Fruit fly (Drosophila melanogaster) whole organism, adult: ENCODE data around the gene CG18748.

Experiments used
- CG11617 ChIP-seq: fragments of 200-800 bp; sonication (Bioruptor generic); optimal IDR thresholded peaks from 2 replicates; lab custom pipeline; 2017; ENCODE audit warnings: mild to moderate bottlenecking, missing biosample characterization, missing genetic modification reagents, missing genetic modification characterization
- CG12768 ChIP-seq: fragments of 200-800 bp; sonication (Bioruptor generic); optimal IDR thresholded peaks from 2 replicates; lab custom pipeline; 2017; ENCODE audit warnings: missing biosample characterization, missing genetic modification characterization, mild to moderate bottlenecking, moderate library complexity, missing genetic modification reagents
- CG14711 ChIP-seq: fragments of 200-800 bp; sonication (Bioruptor generic); optimal IDR thresholded peaks from 2 replicates; lab custom pipeline; 2018; ENCODE audit warnings: missing biosample characterization, mild to moderate bottlenecking, missing genetic modification characterization, moderate library complexity
- CG1620 ChIP-seq: fragments of 200-800 bp; sonication (Bioruptor generic); optimal IDR thresholded peaks from 2 replicates; lab custom pipeline; 2016; ENCODE audit warnings: missing biosample characterization, missing genetic modification characterization
- CG33017 ChIP-seq: fragments of 200-800 bp; sonication (Bioruptor generic); optimal IDR thresholded peaks from 2 replicates; lab custom pipeline; 2018; ENCODE audit warnings: missing biosample characterization, mild to moderate bottlenecking, missing genetic modification characterization, moderate library complexity
- CG5204 ChIP-seq: fragments of 200-800 bp; sonication (Bioruptor generic); optimal IDR thresholded peaks from 2 replicates; lab custom pipeline; 2016; ENCODE audit warnings: missing biosample characterization, missing genetic modification characterization
- CG7045 ChIP-seq: fragments of 200-800 bp; sonication (Bioruptor generic); optimal IDR thresholded peaks from 2 replicates; lab custom pipeline; 2017; ENCODE audit warnings: missing biosample characterization, mild to moderate bottlenecking, missing genetic modification characterization
- CG7101 ChIP-seq: fragments of 200-800 bp; sonication (Bioruptor generic); optimal IDR thresholded peaks from 2 replicates; lab custom pipeline; 2018; ENCODE audit warnings: missing biosample characterization, mild to moderate bottlenecking, missing genetic modification characterization, moderate library complexity
- Clk ChIP-seq: fragments of 200-800 bp; sonication (Bioruptor generic); optimal IDR thresholded peaks from 2 replicates; lab custom pipeline; 2017; ENCODE audit warnings: missing biosample characterization, missing genetic modification characterization
- Crg-1 ChIP-seq: fragments of 200-800 bp; sonication (Bioruptor generic); optimal IDR thresholded peaks from 2 replicates; lab custom pipeline; 2016; ENCODE audit warnings: missing biosample characterization, missing genetic modification characterization
- Hr96 ChIP-seq: fragments of 200-800 bp; sonication (Bioruptor generic); optimal IDR thresholded peaks from 2 replicates; lab custom pipeline; 2016; ENCODE audit warnings: missing biosample characterization, missing genetic modification characterization
- Mnt ChIP-seq: fragments of 200-800 bp; sonication (Bioruptor generic); optimal IDR thresholded peaks from 2 replicates; lab custom pipeline; 2016; ENCODE audit warnings: missing biosample characterization, mild to moderate bottlenecking, missing genetic modification characterization
- bab1 ChIP-seq: fragments of 200-800 bp; sonication (Bioruptor generic); optimal IDR thresholded peaks from 3 replicates; lab custom pipeline; 2019; ENCODE audit warnings: missing biosample characterization, mild to moderate bottlenecking, missing genetic modification characterization, moderate library complexity
- cic ChIP-seq: fragments of 200-800 bp; sonication (Bioruptor generic); optimal IDR thresholded peaks from 2 replicates; lab custom pipeline; 2017; ENCODE audit warnings: missing biosample characterization, mild to moderate bottlenecking, missing genetic modification characterization, moderate library complexity
- cnc ChIP-seq, 2 experiments: fragments of >200 bp; optimal IDR thresholded peaks; 2 replicates each; lab custom pipeline; 2017
- kay ChIP-seq: fragments of 200-800 bp; sonication (Bioruptor generic); peaks from one replicate; lab custom pipeline; 2016; ENCODE audit warnings: missing biosample characterization, missing genetic modification characterization, borderline replicate concordance
- ovo ChIP-seq: fragments of 200-800 bp; sonication (Bioruptor generic); optimal IDR thresholded peaks from 2 replicates; lab custom pipeline; 2016; ENCODE audit warnings: missing biosample characterization, missing genetic modification characterization
- pad ChIP-seq: fragments of 200-800 bp; sonication (Bioruptor generic); optimal IDR thresholded peaks from 3 replicates; lab custom pipeline; 2017; ENCODE audit warnings: missing biosample characterization, missing genetic modification characterization, mild to moderate bottlenecking, moderate library complexity, missing genetic modification reagents
- tj ChIP-seq: fragments of 200-800 bp; sonication (Bioruptor generic); optimal IDR thresholded peaks from 3 replicates; lab custom pipeline; 2017; ENCODE audit warnings: missing biosample characterization, mild to moderate bottlenecking, missing genetic modification characterization, moderate library complexity
- toe ChIP-seq: fragments of 200-800 bp; sonication (Bioruptor generic); optimal IDR thresholded peaks from 2 replicates; lab custom pipeline; 2016; ENCODE audit warnings: missing biosample characterization, missing genetic modification characterization

CG18748 gene

dm6 chr3R:7809662-7810621 lies 22.2 kb upstream of the CG18748 start, which contains the start of the genes CG2993 and sgll:
Gene CG2993 (minus strand): TSS chr3R:7810014.
Gene sgll (plus strand): TSS chr3R:7810532.
- TF ChIP-seq Hr96 (GFP tag; lab: Kevin White, UChicago) (peak; percentile 92), pad (GFP tag; lab: Kevin White, UChicago) (peak; percentile 77), toe (peak; percentile 85), Crg-1 (GFP tag; lab: Kevin White, UChicago) (peak; percentile 88), CG7101 (tag; lab: Kevin White, UChicago) (peak; percentile 78), tj (GFP tag; lab: Kevin White, UChicago) (no peak), CG14711 (tag; lab: Kevin White, UChicago) (peak; percentile 54), CG5204 (GFP tag; lab: Kevin White, UChicago) (peak; percentile 59), CG7045 (GFP tag; lab: Kevin White, UChicago) (peak; percentile 61), bab1 (peak; percentile 65), CG33017 (tag; lab: Kevin White, UChicago) (peak; percentile 39), CG11617 (GFP tag; lab: Kevin White, UChicago) (peak; percentile 12), cic (GFP tag; lab: Kevin White, UChicago) (peak; percentile 27), kay (GFP tag; lab: Kevin White, UChicago) (no peak), Clk (GFP tag; lab: Kevin White, UChicago) (peak; percentile 20), ovo (GFP tag; lab: Kevin White, UChicago) (peak; percentile 97), cnc (optimal IDR thresholded peaks at IDR 0.05; lab: Kevin White, UChicago) (no peak), CG12768 (GFP tag; lab: Kevin White, UChicago) (peak; percentile 55), Mnt (GFP tag; lab: Kevin White, UChicago) (peak; percentile 86), CG1620 (GFP tag; lab: Kevin White, UChicago) (peak; percentile 96)

DNA sequence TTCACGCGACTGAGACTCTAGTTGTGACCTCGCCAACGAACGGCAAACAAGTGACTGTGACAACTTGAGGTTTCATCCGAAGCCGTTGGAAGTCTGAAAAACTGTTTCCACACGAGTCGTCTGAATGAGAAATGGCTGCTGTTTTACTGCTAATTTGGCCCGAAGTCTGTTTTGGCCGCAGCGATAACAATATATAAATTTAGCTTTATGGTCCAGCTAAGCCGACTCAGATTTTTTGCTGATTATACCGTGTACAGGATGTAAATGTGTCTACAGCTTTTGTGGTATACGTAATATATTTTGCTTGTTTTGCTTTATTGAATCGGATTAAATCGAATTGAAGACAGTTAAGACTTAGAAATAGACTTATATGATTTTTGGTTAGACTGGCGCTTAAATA lies 16.6 kb upstream of the CG18748 start, which contains the start of gene CG18268:
Gene CG18268 (minus strand): TSS at position 101 of the 400 bp plus-strand sequence.
- peak; percentile 22 for TF ChIP-seq CG5204 (GFP tag; lab: Kevin White, UChicago)
- no peak for TF ChIP-seq cnc (optimal IDR thresholded peaks at IDR 0.05; lab: Kevin White, UChicago)
- TF ChIP-seq CG7045 (GFP tag; lab: Kevin White, UChicago): peak; percentile 34
- TF ChIP-seq CG33017 (tag; lab: Kevin White, UChicago): no peak
- TF ChIP-seq kay (GFP tag; lab: Kevin White, UChicago): peak; percentile 44
- no peak for TF ChIP-seq CG12768 (GFP tag; lab: Kevin White, UChicago)
- TF ChIP-seq Clk (GFP tag; lab: Kevin White, UChicago): no peak
- no peak for TF ChIP-seq CG1620 (GFP tag; lab: Kevin White, UChicago)
- no peak for TF ChIP-seq cic (GFP tag; lab: Kevin White, UChicago)
- no peak for TF ChIP-seq ovo (GFP tag; lab: Kevin White, UChicago)
- no peak for TF ChIP-seq Crg-1 (GFP tag; lab: Kevin White, UChicago)
- no peak for TF ChIP-seq toe
- TF ChIP-seq CG11617 (GFP tag; lab: Kevin White, UChicago): no peak
- no peak for TF ChIP-seq CG7101 (tag; lab: Kevin White, UChicago)
- TF ChIP-seq CG14711 (tag; lab: Kevin White, UChicago): no peak
- TF ChIP-seq pad (GFP tag; lab: Kevin White, UChicago): no peak
- no peak for TF ChIP-seq tj (GFP tag; lab: Kevin White, UChicago)
- TF ChIP-seq Mnt (GFP tag; lab: Kevin White, UChicago): no peak
- TF ChIP-seq bab1: no peak
- no peak for TF ChIP-seq Hr96 (GFP tag; lab: Kevin White, UChicago)

DNA sequence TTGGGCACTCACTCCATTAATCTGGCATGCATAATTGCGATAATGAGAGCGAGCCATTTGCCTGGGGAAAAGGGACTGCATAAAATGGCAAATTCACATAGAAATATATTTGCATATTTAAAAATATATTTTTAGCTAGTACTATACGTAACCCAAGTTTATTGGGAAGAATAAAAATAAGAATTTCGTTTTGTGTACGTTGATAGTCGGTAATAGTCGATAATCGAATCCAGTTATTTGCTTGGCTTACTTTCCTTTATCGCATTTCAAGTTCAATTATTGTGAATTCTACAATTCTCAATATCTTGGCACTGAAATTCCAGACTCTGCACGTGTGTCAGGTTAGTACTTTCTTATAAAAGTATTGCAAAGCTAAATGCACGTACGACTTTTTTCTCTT lies 15.0 kb upstream of the CG18748 start, which contains the start of gene CG3014:
Gene CG3014 (minus strand): TSS at position 101 of the 400 bp plus-strand sequence.
- TF ChIP-seq cic (GFP tag; lab: Kevin White, UChicago) (no peak), Hr96 (GFP tag; lab: Kevin White, UChicago) (no peak), CG7101 (tag; lab: Kevin White, UChicago) (no peak), pad (GFP tag; lab: Kevin White, UChicago) (no peak), bab1 (no peak), tj (GFP tag; lab: Kevin White, UChicago) (no peak)

DNA sequence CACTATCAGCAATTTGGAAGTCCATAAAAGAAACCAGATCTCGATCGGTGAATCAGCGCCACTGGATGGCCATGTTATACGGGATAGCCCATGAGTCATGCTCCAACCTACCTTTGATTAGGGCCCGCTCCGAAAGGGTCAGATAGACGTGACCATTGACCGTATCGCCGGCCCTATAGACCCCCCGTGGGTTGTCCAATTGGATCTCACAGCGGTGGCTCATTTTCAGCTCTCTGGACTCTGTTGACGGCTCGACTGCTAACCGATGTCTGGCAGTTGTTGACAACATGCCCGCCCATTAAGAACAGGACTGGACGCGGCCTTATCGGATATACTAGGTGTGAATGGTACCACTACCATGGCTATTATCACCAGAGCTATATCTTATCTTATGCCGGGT lies 10.8 kb upstream of the CG18748 start, which contains the start of gene CG18744:
Gene CG18744 (minus strand): TSS at position 247 of the 400 bp plus-strand sequence.
- TF ChIP-seq Mnt (GFP tag; lab: Kevin White, UChicago) (peak; percentile 53), cic (GFP tag; lab: Kevin White, UChicago) (peak; percentile 81), Hr96 (GFP tag; lab: Kevin White, UChicago) (no peak), CG12768 (GFP tag; lab: Kevin White, UChicago) (peak; percentile 9)

dm6 chr3R:7793855-7794254 lies 6.1 kb upstream of the CG18748 start, which contains the start of gene CG2641:
Gene CG2641 (plus strand): TSS chr3R:7794069.
- no peak for TF ChIP-seq Crg-1 (GFP tag; lab: Kevin White, UChicago)
- peak; percentile 36 for TF ChIP-seq ovo (GFP tag; lab: Kevin White, UChicago)
- peak; percentile 62 for TF ChIP-seq tj (GFP tag; lab: Kevin White, UChicago)
- TF ChIP-seq CG14711 (tag; lab: Kevin White, UChicago): no peak
- TF ChIP-seq CG11617 (GFP tag; lab: Kevin White, UChicago): peak; percentile 73
- no peak for TF ChIP-seq Clk (GFP tag; lab: Kevin White, UChicago)
- TF ChIP-seq Hr96 (GFP tag; lab: Kevin White, UChicago): peak; percentile 31
- no peak for TF ChIP-seq cnc (optimal IDR thresholded peaks at IDR 0.05; lab: Kevin White, UChicago)
- peak; percentile 26 for TF ChIP-seq Mnt (GFP tag; lab: Kevin White, UChicago)
- peak; percentile 81 for TF ChIP-seq cic (GFP tag; lab: Kevin White, UChicago)
- TF ChIP-seq CG7101 (tag; lab: Kevin White, UChicago): peak; percentile 48
- peak; percentile 85 for TF ChIP-seq CG33017 (tag; lab: Kevin White, UChicago)
- TF ChIP-seq pad (GFP tag; lab: Kevin White, UChicago): no peak
- peak; percentile 78 for TF ChIP-seq CG12768 (GFP tag; lab: Kevin White, UChicago)
- TF ChIP-seq CG5204 (GFP tag; lab: Kevin White, UChicago): peak; percentile 19
- peak; percentile 21 for TF ChIP-seq bab1
- TF ChIP-seq CG7045 (GFP tag; lab: Kevin White, UChicago): peak; percentile 73
- TF ChIP-seq toe: peak; percentile 45
- peak; percentile 98 for TF ChIP-seq kay (GFP tag; lab: Kevin White, UChicago)
